Fruit fly (Drosophila melanogaster) whole organism, embryonic: Measurements from ENCODE around the gene CG13720.
A peak's percentile ranks its signal among the peaks of the same experiment; 100 is the strongest.

Experiments
- Adf1 ChIP-seq: fragments of 200-800 bp; sonication (Bioruptor generic); IDR thresholded peaks from 2 replicates; pipeline ENCODE4 v1.3.6; 2022; ENCODE audit warnings: missing biosample characterization, missing genetic modification characterization
- CG10209 ChIP-seq: fragments of 200-800 bp; sonication (Bioruptor generic); optimal IDR thresholded peaks from 3 replicates; lab custom pipeline; 2017; ENCODE audit warnings: missing biosample characterization, mild to moderate bottlenecking, missing genetic modification characterization, missing genetic modification reagents
- CG1024 ChIP-seq: fragments of 200-800 bp; sonication (Bioruptor generic); IDR thresholded peaks from 2 replicates; pipeline ENCODE4 v1.3.6; 2022; ENCODE audit warnings: missing biosample characterization, missing genetic modification characterization
- CG10431 ChIP-seq: fragments of 200-800 bp; sonication (Bioruptor generic); optimal IDR thresholded peaks from 3 replicates; lab custom pipeline; 2018; ENCODE audit warnings: missing biosample characterization, mild to moderate bottlenecking, missing genetic modification characterization
- CG10543 ChIP-seq: fragments of 200-800 bp; sonication (Bioruptor generic); optimal IDR thresholded peaks from 3 replicates; lab custom pipeline; 2017; ENCODE audit warnings: missing biosample characterization, mild to moderate bottlenecking, missing genetic modification characterization, moderate library complexity
- CG11398 ChIP-seq: fragments of 200-800 bp; sonication (Bioruptor generic); optimal IDR thresholded peaks from 2 replicates; lab custom pipeline; 2016; ENCODE audit warnings: missing biosample characterization, missing genetic modification characterization
- CG14014 ChIP-seq: fragments of 200-800 bp; sonication (Bioruptor generic); IDR thresholded peaks from 2 replicates; pipeline ENCODE4 v1.3.6; 2022; ENCODE audit warnings: missing biosample characterization, missing genetic modification characterization
- CG15269 ChIP-seq: fragments of 200-800 bp; sonication (Bioruptor generic); optimal IDR thresholded peaks from 2 replicates; lab custom pipeline; 2018; ENCODE audit warnings: missing biosample characterization, mild to moderate bottlenecking, missing genetic modification characterization, moderate library complexity
- CG15514 ChIP-seq: fragments of 200-800 bp; sonication (Bioruptor generic); optimal IDR thresholded peaks from 3 replicates; lab custom pipeline; 2017; ENCODE audit warnings: missing biosample characterization, missing genetic modification characterization, mild to moderate bottlenecking, moderate library complexity, missing genetic modification reagents
- CG17359 ChIP-seq: fragments of 200-800 bp; sonication (Bioruptor generic); optimal IDR thresholded peaks from 3 replicates; lab custom pipeline; 2018; ENCODE audit warnings: missing biosample characterization, mild to moderate bottlenecking, missing genetic modification characterization, moderate library complexity
- CG30431 ChIP-seq: fragments of 200-800 bp; sonication (Bioruptor generic); optimal IDR thresholded peaks from 2 replicates; lab custom pipeline; 2017; ENCODE audit warnings: missing biosample characterization, missing genetic modification characterization
- CG31224 ChIP-seq: fragments of 200-800 bp; sonication (Bioruptor generic); IDR thresholded peaks from 2 replicates; pipeline ENCODE4 v1.3.6; 2022; ENCODE audit warnings: missing biosample characterization, missing genetic modification characterization
- CG31388 ChIP-seq: fragments of 200-800 bp; sonication (Bioruptor generic); optimal IDR thresholded peaks from 2 replicates; lab custom pipeline; 2016; ENCODE audit warnings: missing biosample characterization, missing genetic modification characterization
- CG4404 ChIP-seq: fragments of 200-800 bp; sonication (Bioruptor generic); IDR thresholded peaks from 2 replicates; pipeline ENCODE4 v1.3.6; 2022; ENCODE audit warnings: missing biosample characterization, missing genetic modification characterization
- CG4424 ChIP-seq: fragments of 200-800 bp; sonication (Bioruptor generic); optimal IDR thresholded peaks from 3 replicates; lab custom pipeline; 2016; ENCODE audit warnings: missing biosample characterization, missing genetic modification characterization
- CG4707 ChIP-seq: fragments of 200-800 bp; sonication (Bioruptor generic); optimal IDR thresholded peaks from 2 replicates; lab custom pipeline; 2018; ENCODE audit warnings: missing biosample characterization, mild to moderate bottlenecking, missing genetic modification characterization, moderate library complexity
- CG4730 ChIP-seq: fragments of 200-800 bp; sonication (Bioruptor generic); IDR thresholded peaks from 2 replicates; pipeline ENCODE4 v1.3.6; 2022; ENCODE audit warnings: missing biosample characterization, missing genetic modification characterization
- CHES-1-like ChIP-seq: fragments of 200-800 bp; sonication (Bioruptor generic); optimal IDR thresholded peaks from 2 replicates; lab custom pipeline; 2016; ENCODE audit warnings: missing biosample characterization, missing genetic modification characterization
- Chrac-16 ChIP-seq: fragments of 200-800 bp; sonication (Bioruptor generic); optimal IDR thresholded peaks from 3 replicates; lab custom pipeline; 2016; ENCODE audit warnings: missing biosample characterization, missing genetic modification characterization
- D ChIP-seq, 2 experiments: fragments of 200-800 bp in 1 of 2; fragments of >200 bp in 1 of 2; sonication (Bioruptor generic) in 1 of 2; optimal IDR thresholded peaks; 2 replicates in 1 of 2; 3 replicates in 1 of 2; lab custom pipeline; 2017; ENCODE audit warnings: mild to moderate bottlenecking in 1 of 2, missing biosample characterization in 1 of 2, missing genetic modification characterization in 1 of 2, missing genetic modification reagents in 1 of 2
- D19B ChIP-seq: fragments of 200-800 bp; sonication (Bioruptor generic); optimal IDR thresholded peaks from 2 replicates; lab custom pipeline; 2017; ENCODE audit warnings: missing biosample characterization, mild to moderate bottlenecking, missing genetic modification characterization
- Drgx ChIP-seq: fragments of 200-800 bp; sonication (Bioruptor generic); IDR thresholded peaks from 2 replicates; pipeline ENCODE4 v1.3.6; 2022; ENCODE audit warnings: missing biosample characterization, missing genetic modification characterization
- E2f1 ChIP-seq: fragments of 200-800 bp; sonication (Bioruptor generic); IDR thresholded peaks from 2 replicates; pipeline ENCODE4 v1.3.6; 2022; ENCODE audit warnings: missing biosample characterization, missing genetic modification characterization
- Hsf ChIP-seq: fragments of 200-800 bp; sonication (Bioruptor generic); optimal IDR thresholded peaks from 3 replicates; lab custom pipeline; 2016; ENCODE audit warnings: missing biosample characterization, missing genetic modification characterization
- Side ChIP-seq: fragments of 200-800 bp; sonication (Bioruptor generic); optimal IDR thresholded peaks from 2 replicates; lab custom pipeline; 2016; ENCODE audit warnings: missing biosample characterization, missing genetic modification characterization
- Trl ChIP-seq, 3 experiments: fragments of >200 bp in 2 of 3; fragments of 200-800 bp in 1 of 3; sonication (Bioruptor generic) in 1 of 3; optimal IDR thresholded peaks; 2 replicates in 1 of 3; 3 replicates in 2 of 3; lab custom pipeline; 2016 to 2017; ENCODE audit warnings: missing biosample characterization in 1 of 3, missing genetic modification characterization in 1 of 3
- ab ChIP-seq: fragments of 200-800 bp; sonication (Bioruptor generic); optimal IDR thresholded peaks from 2 replicates; lab custom pipeline; 2016; ENCODE audit warnings: missing biosample characterization, missing genetic modification characterization
- al ChIP-seq: fragments of 200-800 bp; sonication (Bioruptor generic); IDR thresholded peaks from 2 replicates; pipeline ENCODE4 v1.3.6; 2022; ENCODE audit warnings: missing biosample characterization, missing genetic modification characterization
- bcd ChIP-seq: fragments of 200-800 bp; sonication (Bioruptor generic); optimal IDR thresholded peaks from 2 replicates; lab custom pipeline; 2017; ENCODE audit warnings: missing biosample characterization, mild to moderate bottlenecking, missing genetic modification characterization
- cas ChIP-seq: fragments of 200-800 bp; sonication (Bioruptor generic); IDR thresholded peaks from 2 replicates; pipeline ENCODE4 v1.3.6; 2022; ENCODE audit warnings: missing biosample characterization, missing genetic modification characterization
- caup ChIP-seq: fragments of 200-800 bp; sonication (Bioruptor generic); optimal IDR thresholded peaks from 3 replicates; lab custom pipeline; 2017; ENCODE audit warnings: missing biosample characterization, mild to moderate bottlenecking, missing genetic modification characterization, moderate library complexity; ENCODE audit not compliant: severe bottlenecking
- ems ChIP-seq: fragments of 200-800 bp; sonication (Bioruptor generic); optimal IDR thresholded peaks from 3 replicates; lab custom pipeline; 2016; ENCODE audit warnings: missing biosample characterization, missing genetic modification characterization
- esg ChIP-seq: fragments of 200-800 bp; sonication (Bioruptor generic); conservative IDR thresholded peaks from 2 replicates; pipeline ENCODE4 v1.3.6; 2022; ENCODE audit warnings: missing biosample characterization, missing genetic modification characterization
- jumu ChIP-seq: fragments of 200-800 bp; sonication (Bioruptor generic); optimal IDR thresholded peaks from 3 replicates; lab custom pipeline; 2016; ENCODE audit warnings: missing biosample characterization, missing genetic modification characterization
- lab ChIP-seq: fragments of 200-800 bp; sonication (Bioruptor generic); optimal IDR thresholded peaks from 3 replicates; lab custom pipeline; 2017; ENCODE audit warnings: missing biosample characterization, missing genetic modification characterization, mild to moderate bottlenecking, moderate library complexity, missing genetic modification reagents
- lbe ChIP-seq: fragments of 200-800 bp; sonication (Bioruptor generic); optimal IDR thresholded peaks from 2 replicates; lab custom pipeline; 2016; ENCODE audit warnings: missing biosample characterization, mild to moderate bottlenecking, missing genetic modification characterization
- maf-S ChIP-seq: fragments of 200-800 bp; sonication (Bioruptor generic); optimal IDR thresholded peaks from 2 replicates; lab custom pipeline; 2016; ENCODE audit warnings: missing biosample characterization, missing genetic modification characterization
- mam ChIP-seq: fragments of 200-800 bp; sonication (Bioruptor generic); optimal IDR thresholded peaks from 3 replicates; lab custom pipeline; 2016; ENCODE audit warnings: missing biosample characterization, missing genetic modification characterization
- nmo ChIP-seq: fragments of 200-800 bp; sonication (Bioruptor generic); optimal IDR thresholded peaks from 2 replicates; lab custom pipeline; 2018; ENCODE audit warnings: missing biosample characterization, mild to moderate bottlenecking, missing genetic modification characterization, moderate library complexity
- onecut ChIP-seq: fragments of 200-800 bp; sonication (Bioruptor generic); IDR thresholded peaks from 2 replicates; pipeline ENCODE4 v1.3.6; 2022; ENCODE audit warnings: missing biosample characterization, missing genetic modification characterization
- pho ChIP-seq: fragments of 200-800 bp; sonication (Bioruptor generic); optimal IDR thresholded peaks from 2 replicates; lab custom pipeline; 2016; ENCODE audit warnings: missing biosample characterization, missing genetic modification characterization
- pnt ChIP-seq: fragments of 200-800 bp; sonication (Bioruptor generic); optimal IDR thresholded peaks from 3 replicates; lab custom pipeline; 2016; ENCODE audit warnings: missing biosample characterization, missing genetic modification characterization
- prd ChIP-seq, 3 experiments: fragments of >200 bp in 2 of 3; fragments of 200-800 bp in 1 of 3; sonication (Bioruptor generic) in 1 of 3; optimal IDR thresholded peaks in 2 of 3; IDR thresholded peaks in 1 of 3; 2 replicates in 2 of 3; 3 replicates in 1 of 3; pipeline versions ENCODE4 v1.3.6 to Lab custom; 2017 to 2022; ENCODE audit warnings: missing biosample characterization in 1 of 3, missing genetic modification characterization in 1 of 3
- rib ChIP-seq: fragments of 200-800 bp; sonication (Bioruptor generic); IDR thresholded peaks from 2 replicates; pipeline ENCODE4 v1.3.6; 2022; ENCODE audit warnings: missing biosample characterization, missing genetic modification characterization
- row ChIP-seq: fragments of 200-800 bp; sonication (Bioruptor generic); IDR thresholded peaks from 3 replicates; pipeline ENCODE4 v1.3.6; 2022; ENCODE audit warnings: missing biosample characterization, missing genetic modification characterization
- shn ChIP-seq: fragments of 200-800 bp; sonication (Bioruptor generic); optimal IDR thresholded peaks from 3 replicates; lab custom pipeline; 2016; ENCODE audit warnings: missing biosample characterization, missing genetic modification characterization
- sisA ChIP-seq: fragments of 200-800 bp; sonication (Bioruptor generic); IDR thresholded peaks from 2 replicates; pipeline ENCODE4 v1.3.6; 2022; ENCODE audit warnings: missing biosample characterization, missing genetic modification characterization

CG13720 gene

dm6 chr3L:4543034-4543806 is 42.9 kb upstream of the CG13720 start (continued):
- TF ChIP-seq D19B (GFP tag; lab: Kevin White, UChicago) (peak; percentile 19), maf-S (peak; percentile 35), CG4424 (peak; percentile 5), ab (no peak), CG1024 (GFP tag; lab: Robert Waterston, UW) (peak; percentile 55; the same call in 1 of the 2 replicates), Trl (optimal IDR thresholded peaks at IDR 0.05; lab: Kevin White, UChicago) (peak; percentile 48 to 80), Trl (GFP tag; optimal IDR thresholded peaks at IDR 0.05; lab: Kevin White, UChicago) (peak; percentile 54), jumu (GFP tag; lab: Kevin White, UChicago) (peak; percentile 32), Adf1 (peak; percentile 58), ems (peak; percentile 34), nmo (GFP tag; lab: Kevin White, UChicago) (peak; percentile 5), onecut (GFP tag; lab: Robert Waterston, UW) (0 out of 2 replicates have a peak, but pooled peaks have one; percentile 15), CG10543 (GFP tag; lab: Kevin White, UChicago) (peak; percentile 43), CG31388 (no peak), rib (GFP tag; lab: Robert Waterston, UW) (no peak), CG31224 (GFP tag; lab: Robert Waterston, UW) (peak; percentile 72), pho (GFP tag; lab: Kevin White, UChicago) (peak; percentile 26), prd (optimal IDR thresholded peaks at IDR 0.05; lab: Kevin White, UChicago) (no peak), prd (GFP tag; IDR thresholded peaks at IDR 0.05; lab: Robert Waterston, UW) (peak; percentile 69), CHES-1-like (peak; percentile 45), Drgx (peak; percentile 78), CG4404 (GFP tag; lab: Robert Waterston, UW) (0 out of 2 replicates have a peak, but pooled peaks have one; percentile 31), CG17359 (tag; lab: Kevin White, UChicago) (peak; percentile 23), CG4730 (GFP tag; lab: Robert Waterston, UW) (peak; percentile 23; the same call in 1 of the 2 replicates), lab (peak; percentile 61), CG10209 (GFP tag; lab: Kevin White, UChicago) (peak; percentile 35), CG4707 (peak; percentile 95), row (peak; percentile 81), al (peak; percentile 51; the same call in 1 of the 2 replicates), CG15269 (peak; percentile 12), E2f1 (GFP tag; lab: Robert Waterston, UW) (0 out of 2 replicates have a peak, but pooled peaks have one; percentile 21), Chrac-16 (peak; percentile 29), cas (GFP tag; lab: Robert Waterston, UW) (no peak), Hsf (GFP tag; lab: Kevin White, UChicago) (peak; percentile 11), D (optimal IDR thresholded peaks at IDR 0.05; lab: Kevin White, UChicago) (no peak), D (GFP tag; optimal IDR thresholded peaks at IDR 0.05; lab: Kevin White, UChicago) (no peak), CG15514 (no peak), mam (GFP tag; lab: Kevin White, UChicago) (peak; percentile 66), caup (GFP tag; lab: Kevin White, UChicago) (peak; percentile 46), CG30431 (GFP tag; lab: Kevin White, UChicago) (peak; percentile 13), esg (peak; percentile 25; the same call in 1 of the 2 replicates), sisA (GFP tag; lab: Robert Waterston, UW) (peak; percentile 40; the same call in 1 of the 2 replicates), Side (GFP tag; lab: Kevin White, UChicago) (peak; percentile 49), CG11398 (GFP tag; lab: Kevin White, UChicago) (peak; percentile 19), CG14014 (GFP tag; lab: Robert Waterston, UW) (0 out of 2 replicates have a peak, but pooled peaks have one; percentile 38), CG10431 (GFP tag; lab: Kevin White, UChicago) (no peak), shn (GFP tag; lab: Kevin White, UChicago) (peak; percentile 36), lbe (GFP tag; lab: Kevin White, UChicago) (peak; percentile 27), bcd (GFP tag; lab: Kevin White, UChicago) (peak; percentile 15), pnt (GFP tag; lab: Kevin White, UChicago) (peak; percentile 6)
